Comparison of ENCODE assay signal across 3 worm cellular contexts in the genomic region with DNA sequence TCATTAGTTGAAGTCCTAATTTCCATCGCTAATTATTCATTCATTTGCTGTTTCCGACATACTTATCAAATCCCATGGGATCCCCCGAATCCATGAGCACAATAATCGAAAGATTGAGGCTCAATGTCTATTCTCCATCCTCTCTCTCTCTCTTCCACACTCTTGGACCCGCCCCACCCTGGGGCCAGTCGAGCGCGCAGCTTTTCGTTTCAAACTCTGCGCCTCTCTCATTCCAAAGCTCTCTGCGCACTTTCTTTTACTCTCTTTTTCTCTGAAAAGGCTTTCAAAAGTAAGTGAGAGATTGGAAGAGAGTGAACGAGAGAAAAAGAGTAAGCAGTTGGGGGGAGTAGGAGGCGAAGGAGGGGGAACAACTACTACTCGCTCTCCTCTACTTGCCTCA.
TF ChIP-seq lines count a peak whose summit lies in the region.

TSS of gene acy-1 (plus strand) at position 346 of the 400 bp plus-strand sequence.

TF ChIP-seq in whole organism, L2 larva, 48 proteins besides CTCF, POLR2A, EP300 and RAD21 (continued from another document):
- TF ChIP-seq nhr-6 (tag; optimal IDR thresholded peaks at IDR 0.05; lab: Kevin White, UChicago) (peak; percentile 45), ztf-1 (GFP tag; conservative IDR thresholded peaks at IDR 0.05; lab: Robert Waterston, UW) (no peak), zag-1 (tag; optimal IDR thresholded peaks at IDR 0.05; lab: Kevin White, UChicago) (peak; percentile 77), aly-2 (tag; optimal IDR thresholded peaks at IDR 0.05; lab: Kevin White, UChicago) (no peak), nhr-25 (tag; optimal IDR thresholded peaks at IDR 0.05; lab: Kevin White, UChicago) (no peak), lin-11 (tag; optimal IDR thresholded peaks at IDR 0.05; lab: Kevin White, UChicago) (peak; percentile 67), mab-5 (tag; optimal IDR thresholded peaks at IDR 0.05; lab: Kevin White, UChicago) (peak; percentile 88), C34F6.9 (tag; optimal IDR thresholded peaks at IDR 0.05; lab: Kevin White, UChicago) (peak; percentile 95), mbf-1 (tag; optimal IDR thresholded peaks at IDR 0.05; lab: Kevin White, UChicago) (no peak), sma-9 (GFP tag; optimal IDR thresholded peaks at IDR 0.05; lab: Kevin White, UChicago) (peak; percentile 67), sma-9 (tag; optimal IDR thresholded peaks at IDR 0.05; lab: Kevin White, UChicago) (no peak), nhr-129 (tag; optimal IDR thresholded peaks at IDR 0.05; lab: Kevin White, UChicago) (peak; percentile 84), alr-1 (tag; optimal IDR thresholded peaks at IDR 0.05; lab: Kevin White, UChicago) (no peak), elt-1 (tag; optimal IDR thresholded peaks at IDR 0.05; lab: Kevin White, UChicago) (no peak), fos-1 (tag; optimal IDR thresholded peaks at IDR 0.05; lab: Kevin White, UChicago) (peak; percentile 57), skn-1 (tag; optimal IDR thresholded peaks at IDR 0.05; lab: Kevin White, UChicago) (no peak)

TF ChIP-seq in whole organism, L4 larva, 104 proteins besides CTCF, POLR2A, EP300 and RAD21 (continued from another document):
- TF ChIP-seq daf-16 (GFP tag; optimal IDR thresholded peaks at IDR 0.05; lab: Kevin White, UChicago) = peak in 1 of 2 experiments; percentile 14
- no peak for TF ChIP-seq daf-16 (tag; optimal IDR thresholded peaks at IDR 0.05; lab: Kevin White, UChicago)
- TF ChIP-seq dmd-8 (GFP tag; IDR thresholded peaks at IDR 0.05; lab: Robert Waterston, UW) = 0 out of 2 replicates have a peak, but pooled peaks have one; percentile 48
- peak; percentile 76 for TF ChIP-seq rbr-2 (tag; optimal IDR thresholded peaks at IDR 0.05; lab: Kevin White, UChicago)
- TF ChIP-seq lir-3 (tag; optimal IDR thresholded peaks at IDR 0.05; lab: Kevin White, UChicago) = no peak
- TF ChIP-seq dpl-1 (GFP tag; optimal IDR thresholded peaks at IDR 0.05; lab: Kevin White, UChicago) = peak; percentile 58
- no peak for TF ChIP-seq aly-2 (tag; optimal IDR thresholded peaks at IDR 0.05; lab: Kevin White, UChicago)
- peak in 1 of 2 experiments; percentile 30 for TF ChIP-seq mdl-1 (tag; optimal IDR thresholded peaks at IDR 0.05; lab: Kevin White, UChicago)
- no peak for TF ChIP-seq egl-27 (tag; optimal IDR thresholded peaks at IDR 0.05; lab: Kevin White, UChicago)
- peak; percentile 79 for TF ChIP-seq nhr-11 (tag; optimal IDR thresholded peaks at IDR 0.05; lab: Kevin White, UChicago)
- peak; percentile 79 for TF ChIP-seq hmg-1.1 (GFP tag; IDR thresholded peaks at IDR 0.05; lab: Robert Waterston, UW)
- TF ChIP-seq daf-8 (GFP tag; IDR thresholded peaks at IDR 0.05; lab: Robert Waterston, UW) = no peak
- TF ChIP-seq lin-13 (GFP tag; optimal IDR thresholded peaks at IDR 0.05; lab: Kevin White, UChicago) = peak; percentile 19
- TF ChIP-seq ctbp-1 (GFP tag; IDR thresholded peaks at IDR 0.05; lab: Robert Waterston, UW) = peak; percentile 70
- TF ChIP-seq lsy-2 (tag; optimal IDR thresholded peaks at IDR 0.05; lab: Kevin White, UChicago) = peak; percentile 66 to 84

TF ChIP-seq in whole organism, late embryonic, 69 proteins besides CTCF, POLR2A, EP300 and RAD21 (continued from another document):
- TF ChIP-seq ceh-14 (tag; optimal IDR thresholded peaks at IDR 0.05; lab: Kevin White, UChicago) (peak; percentile 77), eyg-1 (tag; optimal IDR thresholded peaks at IDR 0.05; lab: Kevin White, UChicago) (peak; percentile 0), hlh-15 (tag; optimal IDR thresholded peaks at IDR 0.05; lab: Kevin White, UChicago) (no peak), ahr-1 (tag; optimal IDR thresholded peaks at IDR 0.05; lab: Kevin White, UChicago) (no peak), ceh-31 (tag; optimal IDR thresholded peaks at IDR 0.05; lab: Kevin White, UChicago) (peak; percentile 84), ceh-2 (tag; optimal IDR thresholded peaks at IDR 0.05; lab: Kevin White, UChicago) (peak; percentile 38), ceh-34 (tag; optimal IDR thresholded peaks at IDR 0.05; lab: Kevin White, UChicago) (peak; percentile 79), tbx-2 (tag; optimal IDR thresholded peaks at IDR 0.05; lab: Kevin White, UChicago) (peak; percentile 79)
